Fruit fly (Drosophila melanogaster) whole organism, embryonic: ENCODE measurements around the gene mwh.

ENCODE experiments used
- ATbp ChIP-seq: fragments of 200-800 bp; sonication (Bioruptor generic); optimal IDR thresholded peaks from 2 replicates; lab custom pipeline; 2017; ENCODE audit warnings: missing biosample characterization, mild to moderate bottlenecking, missing genetic modification characterization, missing genetic modification reagents
- Bgb ChIP-seq: fragments of 200-800 bp; sonication (Bioruptor generic); IDR thresholded peaks from 2 replicates; pipeline ENCODE4 v1.3.6; 2022; ENCODE audit warnings: missing biosample characterization, missing genetic modification characterization; ENCODE audit not compliant: partially characterized antibody
- CG10274 ChIP-seq: fragments of 200-800 bp; sonication (Bioruptor generic); optimal IDR thresholded peaks from 3 replicates; lab custom pipeline; 2017; ENCODE audit warnings: missing biosample characterization, mild to moderate bottlenecking, missing genetic modification characterization
- CG12155 ChIP-seq: fragments of 200-800 bp; sonication (Bioruptor generic); optimal IDR thresholded peaks from 3 replicates; lab custom pipeline; 2016; ENCODE audit warnings: missing biosample characterization, missing genetic modification characterization
- CG12942 ChIP-seq: fragments of 200-800 bp; sonication (Bioruptor generic); optimal IDR thresholded peaks from 3 replicates; lab custom pipeline; 2016; ENCODE audit warnings: missing biosample characterization, missing genetic modification characterization
- CG13775 ChIP-seq: fragments of 200-800 bp; sonication (Bioruptor generic); optimal IDR thresholded peaks from 3 replicates; lab custom pipeline; 2017; ENCODE audit warnings: missing biosample characterization, mild to moderate bottlenecking, missing genetic modification characterization
- CG13894 ChIP-seq: fragments of 200-800 bp; sonication (Bioruptor generic); optimal IDR thresholded peaks from 3 replicates; lab custom pipeline; 2018; ENCODE audit warnings: missing biosample characterization, mild to moderate bottlenecking, missing genetic modification characterization, moderate library complexity
- CG1602 ChIP-seq: fragments of 200-800 bp; sonication (Bioruptor generic); optimal IDR thresholded peaks from 3 replicates; lab custom pipeline; 2016; ENCODE audit warnings: missing biosample characterization, missing genetic modification characterization
- CG17385 ChIP-seq: fragments of 200-800 bp; sonication (Bioruptor generic); optimal IDR thresholded peaks from 3 replicates; lab custom pipeline; 2018; ENCODE audit warnings: missing biosample characterization, mild to moderate bottlenecking, missing genetic modification characterization
- CG1832 ChIP-seq: fragments of 200-800 bp; sonication (Bioruptor generic); optimal IDR thresholded peaks from 2 replicates; lab custom pipeline; 2017; ENCODE audit warnings: missing biosample characterization, mild to moderate bottlenecking, missing genetic modification characterization, inconsistent platforms
- CG18619 ChIP-seq: fragments of 200-800 bp; sonication (Bioruptor generic); optimal IDR thresholded peaks from 3 replicates; lab custom pipeline; 2017; ENCODE audit warnings: missing biosample characterization, mild to moderate bottlenecking, missing genetic modification characterization
- CG18764 ChIP-seq: fragments of 200-800 bp; sonication (Bioruptor generic); optimal IDR thresholded peaks from 3 replicates; lab custom pipeline; 2016; ENCODE audit warnings: missing biosample characterization, missing genetic modification characterization
- CG2875 ChIP-seq: fragments of 200-800 bp; sonication (Bioruptor generic); optimal IDR thresholded peaks from 2 replicates; lab custom pipeline; 2017; ENCODE audit warnings: missing biosample characterization, mild to moderate bottlenecking, missing genetic modification characterization, missing genetic modification reagents
- CG3281 ChIP-seq: fragments of 200-800 bp; sonication (Bioruptor generic); optimal IDR thresholded peaks from 3 replicates; lab custom pipeline; 2017; ENCODE audit warnings: missing biosample characterization, mild to moderate bottlenecking, missing genetic modification characterization
- CG43689 ChIP-seq: fragments of 200-800 bp; sonication (Bioruptor generic); IDR thresholded peaks from 2 replicates; pipeline ENCODE4 v1.3.6; 2022; ENCODE audit warnings: missing biosample characterization, missing genetic modification characterization
- CG7745 ChIP-seq: fragments of 200-800 bp; sonication (Bioruptor generic); optimal IDR thresholded peaks from 2 replicates; lab custom pipeline; 2018; ENCODE audit warnings: missing biosample characterization, mild to moderate bottlenecking, missing genetic modification characterization, moderate library complexity
- CG7839 ChIP-seq: fragments of 200-800 bp; sonication (Bioruptor generic); optimal IDR thresholded peaks from 3 replicates; lab custom pipeline; 2018; ENCODE audit warnings: missing biosample characterization, mild to moderate bottlenecking, missing genetic modification characterization, moderate library complexity
- CG8290 ChIP-seq, 3 experiments: fragments of 200-800 bp; sonication (Bioruptor generic); optimal IDR thresholded peaks; 2 replicates each; lab custom pipeline; 2016 to 2019; ENCODE audit warnings: missing biosample characterization in 3 of 3, missing genetic modification characterization in 3 of 3, mild to moderate bottlenecking in 2 of 3, moderate library complexity in 1 of 3
- CG8944 ChIP-seq: fragments of 200-800 bp; sonication (Bioruptor generic); optimal IDR thresholded peaks from 3 replicates; lab custom pipeline; 2016; ENCODE audit warnings: missing biosample characterization, missing genetic modification characterization
- Dbx ChIP-seq: fragments of 200-800 bp; sonication (Bioruptor generic); IDR thresholded peaks from 3 replicates; pipeline ENCODE4 v1.3.6; 2022; ENCODE audit warnings: missing biosample characterization, missing genetic modification characterization
- E2f1 ChIP-seq: fragments of 200-800 bp; sonication (Bioruptor generic); IDR thresholded peaks from 2 replicates; pipeline ENCODE4 v1.3.6; 2022; ENCODE audit warnings: missing biosample characterization, missing genetic modification characterization
- Eip74EF ChIP-seq, 2 experiments: fragments of 200-800 bp in 1 of 2; fragments of >200 bp in 1 of 2; sonication (Bioruptor generic) in 1 of 2; optimal IDR thresholded peaks; 2 replicates each; lab custom pipeline; 2017 to 2019; ENCODE audit warnings: missing biosample characterization in 2 of 2, missing genetic modification characterization in 2 of 2, mild to moderate bottlenecking in 1 of 2, moderate library complexity in 1 of 2
- H15 ChIP-seq: fragments of 200-800 bp; sonication (Bioruptor generic); IDR thresholded peaks from 3 replicates; pipeline ENCODE4 v1.3.6; 2022; ENCODE audit warnings: missing biosample characterization, missing genetic modification characterization
- HLH54F ChIP-seq: fragments of 200-800 bp; sonication (Bioruptor generic); optimal IDR thresholded peaks from 3 replicates; lab custom pipeline; 2016; ENCODE audit warnings: missing biosample characterization, missing genetic modification characterization
- MBD-R2 ChIP-seq: fragments of 200-800 bp; sonication (Bioruptor generic); IDR thresholded peaks from 2 replicates; pipeline ENCODE4 v1.3.6; 2022; ENCODE audit warnings: missing biosample characterization, missing genetic modification characterization
- NFAT ChIP-seq: fragments of 200-800 bp; sonication (Bioruptor generic); IDR thresholded peaks from 2 replicates; pipeline ENCODE4 v1.3.6; 2022; ENCODE audit warnings: missing biosample characterization, missing genetic modification characterization
- PHDP ChIP-seq: fragments of 200-800 bp; sonication (Bioruptor generic); optimal IDR thresholded peaks from 3 replicates; lab custom pipeline; 2018; ENCODE audit warnings: missing biosample characterization, mild to moderate bottlenecking, missing genetic modification characterization, moderate library complexity
- Side ChIP-seq: fragments of 200-800 bp; sonication (Bioruptor generic); optimal IDR thresholded peaks from 2 replicates; lab custom pipeline; 2016; ENCODE audit warnings: missing biosample characterization, missing genetic modification characterization
- Spps ChIP-seq: fragments of 200-800 bp; sonication (Bioruptor generic); optimal IDR thresholded peaks from 2 replicates; lab custom pipeline; 2018; ENCODE audit warnings: missing biosample characterization, mild to moderate bottlenecking, missing genetic modification characterization
- Taf1 ChIP-seq: fragments of 200-800 bp; sonication (Bioruptor generic); IDR thresholded peaks from 2 replicates; pipeline ENCODE4 v1.3.6; 2022; ENCODE audit warnings: missing biosample characterization, missing genetic modification characterization
- Tbp ChIP-seq: fragments of >200 bp; optimal IDR thresholded peaks from 2 replicates; lab custom pipeline; 2018; ENCODE audit warnings: missing biosample characterization, missing genetic modification characterization
- ap ChIP-seq: fragments of 200-800 bp; sonication (Bioruptor generic); IDR thresholded peaks from 2 replicates; pipeline ENCODE4 v1.3.6; 2022; ENCODE audit warnings: missing biosample characterization, missing genetic modification characterization
- ara ChIP-seq: fragments of 200-800 bp; sonication (Bioruptor generic); IDR thresholded peaks from 2 replicates; pipeline ENCODE4 v1.3.6; 2022; ENCODE audit warnings: missing biosample characterization, missing genetic modification characterization
- br ChIP-seq: fragments of >200 bp; optimal IDR thresholded peaks from 2 replicates; lab custom pipeline; 2017
- chn ChIP-seq: fragments of 200-800 bp; sonication (Bioruptor generic); optimal IDR thresholded peaks from 2 replicates; lab custom pipeline; 2016; ENCODE audit warnings: missing biosample characterization, missing genetic modification characterization
- da ChIP-seq: fragments of 200-800 bp; sonication (Bioruptor generic); optimal IDR thresholded peaks from 2 replicates; lab custom pipeline; 2016; ENCODE audit warnings: missing biosample characterization, missing genetic modification characterization
- dm ChIP-seq: fragments of 200-800 bp; sonication (Bioruptor generic); optimal IDR thresholded peaks from 3 replicates; lab custom pipeline; 2016; ENCODE audit warnings: missing biosample characterization, missing genetic modification characterization
- gfzf ChIP-seq: fragments of 200-800 bp; sonication (Bioruptor generic); optimal IDR thresholded peaks from 2 replicates; lab custom pipeline; 2016; ENCODE audit warnings: missing biosample characterization, mild to moderate bottlenecking, missing genetic modification characterization, moderate library complexity
- her ChIP-seq: fragments of 200-800 bp; sonication (Bioruptor generic); optimal IDR thresholded peaks from 2 replicates; lab custom pipeline; 2016; ENCODE audit warnings: missing biosample characterization, missing genetic modification characterization
- ind ChIP-seq: fragments of 200-800 bp; sonication (Bioruptor generic); optimal IDR thresholded peaks from 3 replicates; lab custom pipeline; 2016; ENCODE audit warnings: missing biosample characterization, missing genetic modification characterization
- jumu ChIP-seq: fragments of 200-800 bp; sonication (Bioruptor generic); optimal IDR thresholded peaks from 3 replicates; lab custom pipeline; 2016; ENCODE audit warnings: missing biosample characterization, missing genetic modification characterization
- lbe ChIP-seq: fragments of 200-800 bp; sonication (Bioruptor generic); optimal IDR thresholded peaks from 2 replicates; lab custom pipeline; 2016; ENCODE audit warnings: missing biosample characterization, mild to moderate bottlenecking, missing genetic modification characterization
- maf-S ChIP-seq: fragments of 200-800 bp; sonication (Bioruptor generic); optimal IDR thresholded peaks from 2 replicates; lab custom pipeline; 2016; ENCODE audit warnings: missing biosample characterization, missing genetic modification characterization
- nerfin-2 ChIP-seq: fragments of 200-800 bp; sonication (Bioruptor generic); IDR thresholded peaks from 2 replicates; pipeline ENCODE4 v1.3.6; 2022; ENCODE audit warnings: missing biosample characterization, missing genetic modification characterization; ENCODE audit not compliant: partially characterized antibody
- nmo ChIP-seq: fragments of 200-800 bp; sonication (Bioruptor generic); optimal IDR thresholded peaks from 2 replicates; lab custom pipeline; 2018; ENCODE audit warnings: missing biosample characterization, mild to moderate bottlenecking, missing genetic modification characterization, moderate library complexity
- odd ChIP-seq: fragments of 200-800 bp; sonication (Bioruptor generic); optimal IDR thresholded peaks from 2 replicates; lab custom pipeline; 2017; ENCODE audit warnings: missing biosample characterization, mild to moderate bottlenecking, missing genetic modification characterization
- org-1 ChIP-seq: fragments of 200-800 bp; sonication (Bioruptor generic); optimal IDR thresholded peaks from 2 replicates; lab custom pipeline; 2017; ENCODE audit warnings: missing biosample characterization, missing genetic modification characterization
- pfk ChIP-seq: fragments of 200-800 bp; sonication (Bioruptor generic); optimal IDR thresholded peaks from 2 replicates; lab custom pipeline; 2018; ENCODE audit warnings: missing biosample characterization, mild to moderate bottlenecking, missing genetic modification characterization, moderate library complexity
- ro ChIP-seq: fragments of 200-800 bp; sonication (Bioruptor generic); IDR thresholded peaks from 2 replicates; pipeline ENCODE4 v1.3.6; 2022; ENCODE audit warnings: missing biosample characterization, missing genetic modification characterization
- tio ChIP-seq: fragments of 200-800 bp; sonication (Bioruptor generic); optimal IDR thresholded peaks from 2 replicates; lab custom pipeline; 2017; ENCODE audit warnings: missing biosample characterization, missing genetic modification characterization, inconsistent platforms
- tll ChIP-seq, 2 experiments: fragments of 200-800 bp in 1 of 2; fragments of >200 bp in 1 of 2; sonication (Bioruptor generic) in 1 of 2; optimal IDR thresholded peaks; 2 replicates each; lab custom pipeline; 2017 to 2019; ENCODE audit warnings: missing biosample characterization in 2 of 2, missing genetic modification characterization in 2 of 2, mild to moderate bottlenecking in 1 of 2, moderate library complexity in 1 of 2
- toy ChIP-seq: fragments of 200-800 bp; sonication (Bioruptor generic); IDR thresholded peaks from 2 replicates; pipeline ENCODE4 v1.3.6; 2022; ENCODE audit warnings: missing biosample characterization, missing genetic modification characterization

The mwh gene

dm6 chr3L:1183467-1183866 is 17.1 kb upstream of the mwh start (continued):
- TF ChIP-seq CG8944 (GFP tag; lab: Kevin White, UChicago) = no peak
- no peak for TF ChIP-seq dm (GFP tag; lab: Kevin White, UChicago)
- TF ChIP-seq br = no peak
- TF ChIP-seq nerfin-2 (GFP tag; lab: Robert Waterston, UW) = no peak
- no peak for TF ChIP-seq da (GFP tag; lab: Kevin White, UChicago)
- no peak for TF ChIP-seq E2f1 (GFP tag; lab: Robert Waterston, UW)
- no peak for TF ChIP-seq Spps
- TF ChIP-seq HLH54F = no peak
- no peak for TF ChIP-seq ind (GFP tag; lab: Kevin White, UChicago)
- TF ChIP-seq tll (GFP tag; optimal IDR thresholded peaks at IDR 0.05; lab: Kevin White, UChicago) = no peak
- TF ChIP-seq CG12155 (GFP tag; lab: Kevin White, UChicago) = no peak
- TF ChIP-seq org-1 (GFP tag; lab: Kevin White, UChicago) = no peak
- TF ChIP-seq ATbp (GFP tag; lab: Kevin White, UChicago) = no peak
- no peak for TF ChIP-seq CG18619
- TF ChIP-seq H15 = no peak
- TF ChIP-seq Tbp (GFP tag; lab: Kevin White, UChicago) = no peak
- TF ChIP-seq pfk (GFP tag; lab: Kevin White, UChicago) = no peak
- TF ChIP-seq CG8290 (GFP tag; optimal IDR thresholded peaks at IDR 0.05; lab: Kevin White, UChicago) = no peak
- peak in 1 of 2 experiments; percentile 60 for TF ChIP-seq CG8290 (tag; optimal IDR thresholded peaks at IDR 0.05; lab: Kevin White, UChicago)
- TF ChIP-seq ro = no peak
- TF ChIP-seq chn (GFP tag; lab: Kevin White, UChicago) = no peak
- no peak for TF ChIP-seq CG1602 (GFP tag; lab: Kevin White, UChicago)
- no peak for TF ChIP-seq NFAT (GFP tag; lab: Robert Waterston, UW)
- no peak for TF ChIP-seq maf-S (GFP tag; lab: Kevin White, UChicago)
- no peak for TF ChIP-seq CG43689 (GFP tag; lab: Robert Waterston, UW)
- no peak for TF ChIP-seq odd (GFP tag; lab: Kevin White, UChicago)
- no peak for TF ChIP-seq CG13894 (tag; lab: Kevin White, UChicago)
- TF ChIP-seq lbe (GFP tag; lab: Kevin White, UChicago) = no peak
- no peak for TF ChIP-seq Side (GFP tag; lab: Kevin White, UChicago)
- TF ChIP-seq CG1832 = no peak
- no peak for TF ChIP-seq CG18764
- no peak for TF ChIP-seq MBD-R2
- TF ChIP-seq ap (GFP tag; lab: Robert Waterston, UW) = no peak
- no peak for TF ChIP-seq PHDP (tag; lab: Kevin White, UChicago)
- no peak for TF ChIP-seq ara (GFP tag; lab: Robert Waterston, UW)
- no peak for TF ChIP-seq CG17385 (GFP tag; lab: Kevin White, UChicago)
- peak; percentile 33; the same call in 1 of the 2 replicates for TF ChIP-seq Taf1 (GFP tag; lab: Robert Waterston, UW)
- peak; percentile 60; the same call in 1 of the 3 replicates for TF ChIP-seq Dbx (GFP tag; lab: Robert Waterston, UW)

DNA sequence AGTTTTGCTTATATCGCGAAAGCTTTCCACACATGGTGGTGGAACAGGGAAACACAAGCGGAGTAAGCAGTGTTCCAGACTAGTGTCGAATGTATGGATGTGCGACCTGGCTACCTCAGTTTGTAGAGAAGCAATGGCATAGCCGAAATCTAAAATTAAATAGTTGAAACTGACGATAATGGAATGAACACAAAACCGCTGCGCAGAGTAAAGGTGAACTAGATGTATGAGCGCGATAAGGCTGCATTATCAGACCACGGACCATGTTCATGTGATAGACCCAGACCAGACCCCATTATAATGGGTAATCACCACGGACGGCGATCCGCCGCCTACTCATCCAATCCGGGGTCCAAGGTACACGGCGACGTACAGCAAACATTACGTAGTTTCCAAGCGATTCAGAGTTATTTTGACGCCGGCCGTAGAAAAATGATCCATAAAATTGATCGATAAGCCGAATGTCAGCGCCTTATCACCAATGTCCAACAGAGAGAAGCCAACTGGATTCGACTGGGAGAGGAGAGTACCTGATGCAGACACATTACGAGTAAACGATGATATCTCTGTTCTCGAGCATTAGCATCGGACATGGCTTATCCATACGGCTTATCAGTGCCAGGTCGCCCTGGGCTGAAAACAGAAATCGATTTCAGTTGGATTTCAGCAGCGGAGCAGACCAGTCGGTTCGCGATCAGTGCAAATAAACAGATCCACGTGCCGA is 11.5 kb upstream of the mwh start, which contains the start of gene CG13912:
TSS of gene CG13912 (plus strand) at position 653 of the 724 bp plus-strand sequence.
- TF ChIP-seq Eip74EF (GFP tag; optimal IDR thresholded peaks at IDR 0.05; lab: Kevin White, UChicago) = peak in 1 of 2 experiments; percentile 39
- TF ChIP-seq CG3281 (GFP tag; lab: Kevin White, UChicago) = no peak
- no peak for TF ChIP-seq CG7839 (tag; lab: Kevin White, UChicago)
- TF ChIP-seq toy (GFP tag; lab: Robert Waterston, UW) = no peak
- TF ChIP-seq gfzf (GFP tag; lab: Kevin White, UChicago) = peak; percentile 1
- TF ChIP-seq jumu = no peak
- TF ChIP-seq CG2875 (GFP tag; lab: Kevin White, UChicago) = no peak
- no peak for TF ChIP-seq CG12942 (GFP tag; lab: Kevin White, UChicago)
- no peak for TF ChIP-seq CG7745
- TF ChIP-seq nmo (GFP tag; lab: Kevin White, UChicago) = no peak
- TF ChIP-seq her (GFP tag; lab: Kevin White, UChicago) = no peak
- TF ChIP-seq CG13775 (GFP tag; lab: Kevin White, UChicago) = no peak
- no peak for TF ChIP-seq tio (GFP tag; lab: Kevin White, UChicago)
- TF ChIP-seq Bgb = peak; percentile 64
- TF ChIP-seq CG10274 (GFP tag; lab: Kevin White, UChicago) = no peak
